Worm (Caenorhabditis elegans) whole organism, early embryonic: ENCODE measurements around the gene adt-3.

Source experiments
- B0310.2 ChIP-seq: sonication (generic microtip); optimal IDR thresholded peaks from 2 replicates; lab custom pipeline; 2016; ENCODE audit warnings: mild to moderate bottlenecking, missing genetic modification characterization, missing compliant biosample characterization
- F13C5.2 ChIP-seq: sonication (generic microtip); optimal IDR thresholded peaks from 2 replicates; lab custom pipeline; 2017; ENCODE audit warnings: mild to moderate bottlenecking, missing genetic modification characterization, inconsistent platforms, missing compliant biosample characterization
- aly-1 ChIP-seq: sonication (generic microtip); optimal IDR thresholded peaks from 2 replicates; lab custom pipeline; 2016; ENCODE audit warnings: missing genetic modification characterization, missing compliant biosample characterization
- ama-1 ChIP-seq: fragments of 150-350 bp; optimal IDR thresholded peaks from 2 replicates; lab custom pipeline; 2014
- ceh-13 ChIP-seq: fragments of 200-800 bp; sonication (Bioruptor generic); optimal IDR thresholded peaks from 2 replicates; lab custom pipeline; 2018; ENCODE audit warnings: mild to moderate bottlenecking, missing genetic modification characterization, missing compliant biosample characterization
- ceh-36 ChIP-seq: sonication (generic microtip); optimal IDR thresholded peaks from 2 replicates; lab custom pipeline; 2016; ENCODE audit warnings: missing genetic modification characterization, inconsistent platforms, missing compliant biosample characterization
- ets-7 ChIP-seq: sonication (generic microtip); optimal IDR thresholded peaks from 2 replicates; lab custom pipeline; 2016; ENCODE audit warnings: missing genotype, missing genetic modification characterization, missing compliant biosample characterization
- flt-1 ChIP-seq: fragments of 200-800 bp; sonication (Bioruptor generic); IDR thresholded peaks from 2 replicates; pipeline ENCODE4 v1.3.6; 2022; ENCODE audit warnings: missing genetic modification characterization, missing compliant biosample characterization
- hmbx-1 ChIP-seq: sonication (generic microtip); optimal IDR thresholded peaks from 2 replicates; lab custom pipeline; 2016; ENCODE audit warnings: mild to moderate bottlenecking, missing genetic modification characterization, missing compliant biosample characterization
- hmg-4 ChIP-seq: fragments of 200-800 bp; sonication (Bioruptor generic); optimal IDR thresholded peaks from 2 replicates; lab custom pipeline; 2018; ENCODE audit warnings: mild to moderate bottlenecking, missing genetic modification characterization, missing compliant biosample characterization
- hnd-1 ChIP-seq: sonication (generic microtip); optimal IDR thresholded peaks from 2 replicates; lab custom pipeline; 2016; ENCODE audit warnings: missing genetic modification characterization, missing compliant biosample characterization
- pes-1 ChIP-seq: fragments of 200-800 bp; sonication (Bioruptor generic); IDR thresholded peaks from 2 replicates; pipeline ENCODE4 v1.3.6; 2022; ENCODE audit warnings: missing genetic modification reagents, missing genetic modification characterization, missing compliant biosample characterization
- scrt-1 ChIP-seq: fragments of 200-800 bp; sonication (Bioruptor generic); IDR thresholded peaks from 2 replicates; pipeline ENCODE4 v1.3.6; 2022; ENCODE audit warnings: missing genetic modification characterization, missing compliant biosample characterization
- sea-1 ChIP-seq: fragments of 200-800 bp; sonication (Bioruptor generic); conservative IDR thresholded peaks from 2 replicates; pipeline ENCODE4 v1.3.6; 2022; ENCODE audit warnings: missing genetic modification characterization, missing compliant biosample characterization
- tbx-11 ChIP-seq: fragments of 200-800 bp; sonication (Bioruptor generic); IDR thresholded peaks from 2 replicates; pipeline ENCODE4 v1.3.6; 2022; ENCODE audit warnings: missing genetic modification characterization, missing compliant biosample characterization
- tbx-37 ChIP-seq: fragments of 200-800 bp; sonication (Bioruptor generic); conservative IDR thresholded peaks from 2 replicates; pipeline ENCODE4 v1.3.6; 2022; ENCODE audit warnings: missing genetic modification reagents, missing genetic modification characterization, missing compliant biosample characterization
- tra-4 ChIP-seq: sonication (generic microtip); optimal IDR thresholded peaks from 2 replicates; lab custom pipeline; 2017; ENCODE audit warnings: missing genetic modification characterization, missing compliant biosample characterization

Gene adt-3

ce11 chrX:3931350-3931749 is at the start of gene adt-3:
TSS of gene adt-3 (plus strand) at chrX:3931650.
- no peak for TF ChIP-seq scrt-1 (GFP tag; lab: Robert Waterston, UW)
- no peak for TF ChIP-seq hmbx-1 (tag; lab: Kevin White, UChicago)
- TF ChIP-seq tbx-37 (GFP tag; lab: Robert Waterston, UW) = no peak
- no peak for TF ChIP-seq ama-1
- no peak for TF ChIP-seq tbx-11 (GFP tag; lab: Robert Waterston, UW)
- no peak for TF ChIP-seq flt-1
- no peak for TF ChIP-seq ceh-36 (tag; lab: Kevin White, UChicago)
- no peak for TF ChIP-seq sea-1 (GFP tag; lab: Robert Waterston, UW)
- no peak for TF ChIP-seq pes-1 (GFP tag; lab: Robert Waterston, UW)
- no peak for TF ChIP-seq aly-1 (tag; lab: Kevin White, UChicago)
- no peak for TF ChIP-seq B0310.2 (tag; lab: Kevin White, UChicago)
- no peak for TF ChIP-seq ets-7 (tag; lab: Kevin White, UChicago)
- no peak for TF ChIP-seq tra-4 (tag; lab: Kevin White, UChicago)

ce11 chrX:3887595-3887994 is 43.9 kb upstream of the adt-3 start:
- peak; percentile 32 for TF ChIP-seq hmg-4 (GFP tag; lab: Kevin White, UChicago)
- TF ChIP-seq ceh-13 = no peak
- TF ChIP-seq tra-4 (tag; lab: Kevin White, UChicago) = no peak

ce11 chrX:3895577-3895976 is 35.9 kb upstream of the adt-3 start, which contains the start of gene F47F2.3:
TSS of gene F47F2.3 (minus strand) at chrX:3895677.
- no peak for TF ChIP-seq B0310.2 (tag; lab: Kevin White, UChicago)

- TF ChIP-seq sea-1 (GFP tag; lab: Robert Waterston, UW) = no peak
- TF ChIP-seq ceh-13 = no peak
- TF ChIP-seq ceh-36 (tag; lab: Kevin White, UChicago) = no peak
- no peak for TF ChIP-seq tra-4 (tag; lab: Kevin White, UChicago)
- no peak for TF ChIP-seq ets-7 (tag; lab: Kevin White, UChicago)
- no peak for TF ChIP-seq ama-1
- no peak for TF ChIP-seq flt-1
- no peak for TF ChIP-seq hmg-4 (GFP tag; lab: Kevin White, UChicago)
- TF ChIP-seq aly-1 (tag; lab: Kevin White, UChicago) = no peak
These were observed 32.9 kb upstream of the adt-3 start for ce11 chrX:3898255-3899177.

ce11 chrX:3900715-3901114 is 30.7 kb upstream of the adt-3 start:
- TF ChIP-seq B0310.2 (tag; lab: Kevin White, UChicago) (no peak), flt-1 (no peak), hmg-4 (GFP tag; lab: Kevin White, UChicago) (no peak), aly-1 (tag; lab: Kevin White, UChicago) (no peak), hmbx-1 (tag; lab: Kevin White, UChicago) (no peak), ets-7 (tag; lab: Kevin White, UChicago) (no peak), ceh-36 (tag; lab: Kevin White, UChicago) (no peak), tbx-37 (GFP tag; lab: Robert Waterston, UW) (no peak)

ce11 chrX:3901389-3901788 is 30.1 kb upstream of the adt-3 start:
- no peak for TF ChIP-seq hmbx-1 (tag; lab: Kevin White, UChicago)
- no peak for TF ChIP-seq F13C5.2 (tag; lab: Kevin White, UChicago)
- TF ChIP-seq sea-1 (GFP tag; lab: Robert Waterston, UW) = no peak
- TF ChIP-seq pes-1 (GFP tag; lab: Robert Waterston, UW) = no peak
- TF ChIP-seq tbx-37 (GFP tag; lab: Robert Waterston, UW) = no peak
- no peak for TF ChIP-seq ets-7 (tag; lab: Kevin White, UChicago)
- no peak for TF ChIP-seq hmg-4 (GFP tag; lab: Kevin White, UChicago)
- no peak for TF ChIP-seq tra-4 (tag; lab: Kevin White, UChicago)
- TF ChIP-seq scrt-1 (GFP tag; lab: Robert Waterston, UW) = no peak
- no peak for TF ChIP-seq aly-1 (tag; lab: Kevin White, UChicago)
- TF ChIP-seq B0310.2 (tag; lab: Kevin White, UChicago) = no peak
- no peak for TF ChIP-seq ceh-13
- TF ChIP-seq ama-1 = no peak
- TF ChIP-seq ceh-36 (tag; lab: Kevin White, UChicago) = no peak
- TF ChIP-seq tbx-11 (GFP tag; lab: Robert Waterston, UW) = no peak
- no peak for TF ChIP-seq hnd-1

- TF ChIP-seq B0310.2 (tag; lab: Kevin White, UChicago) = no peak
- TF ChIP-seq tbx-37 (GFP tag; lab: Robert Waterston, UW) = no peak
- no peak for TF ChIP-seq ceh-13
- no peak for TF ChIP-seq hmg-4 (GFP tag; lab: Kevin White, UChicago)
These were observed 26.9 kb upstream of the adt-3 start, which contains the start of gene sup-12 for ce11 chrX:3904568-3904967. TSS of gene sup-12 (plus strand) at chrX:3904584.

ce11 chrX:3911280-3911679 is 20.2 kb upstream of the adt-3 start, which contains the start of gene T22B2.5:
TSS of gene T22B2.5 (minus strand) at chrX:3911380.
- TF ChIP-seq sea-1 (GFP tag; lab: Robert Waterston, UW) (no peak), pes-1 (GFP tag; lab: Robert Waterston, UW) (no peak), scrt-1 (GFP tag; lab: Robert Waterston, UW) (no peak), tbx-11 (GFP tag; lab: Robert Waterston, UW) (no peak), ama-1 (no peak)
